Fruit fly (Drosophila melanogaster) whole organism, embryonic: ENCODE measurements around the gene CG31178.

Experiments used
- Blimp-1 ChIP-seq: fragments of 200-800 bp; sonication (Bioruptor generic); optimal IDR thresholded peaks from 3 replicates; lab custom pipeline; 2018; ENCODE audit warnings: missing biosample characterization, missing genetic modification characterization, mild to moderate bottlenecking, moderate library complexity, missing genetic modification reagents
- CG10366 ChIP-seq: fragments of 200-800 bp; sonication (Bioruptor generic); IDR thresholded peaks from 2 replicates; pipeline ENCODE4 v1.3.6; 2022; ENCODE audit warnings: missing biosample characterization, missing genetic modification characterization
- CG10565 ChIP-seq: fragments of 200-800 bp; sonication (Bioruptor generic); optimal IDR thresholded peaks from 3 replicates; lab custom pipeline; 2016; ENCODE audit warnings: missing biosample characterization, mild to moderate bottlenecking, missing genetic modification characterization
- CG11696 ChIP-seq: fragments of 200-800 bp; sonication (Bioruptor generic); IDR thresholded peaks from 2 replicates; pipeline ENCODE4 v1.3.6; 2022; ENCODE audit warnings: missing biosample characterization, missing genetic modification characterization
- CG11723 ChIP-seq: fragments of 200-800 bp; sonication (Bioruptor generic); optimal IDR thresholded peaks from 2 replicates; lab custom pipeline; 2017; ENCODE audit warnings: missing biosample characterization, mild to moderate bottlenecking, missing genetic modification characterization
- CG1233 ChIP-seq: fragments of 200-800 bp; sonication (Bioruptor generic); optimal IDR thresholded peaks from 4 replicates; lab custom pipeline; 2018; ENCODE audit warnings: missing biosample characterization, mild to moderate bottlenecking, missing genetic modification characterization
- CG12769 ChIP-seq: fragments of 200-800 bp; sonication (Bioruptor generic); optimal IDR thresholded peaks from 2 replicates; lab custom pipeline; 2019; ENCODE audit warnings: missing biosample characterization, mild to moderate bottlenecking, missing genetic modification characterization, moderate library complexity
- CG13296 ChIP-seq: fragments of 200-800 bp; sonication (Bioruptor generic); optimal IDR thresholded peaks from 3 replicates; lab custom pipeline; 2018; ENCODE audit warnings: missing biosample characterization, mild to moderate bottlenecking, missing genetic modification characterization
- CG13624 ChIP-seq: fragments of 200-800 bp; sonication (Bioruptor generic); optimal IDR thresholded peaks from 2 replicates; lab custom pipeline; 2016; ENCODE audit warnings: missing biosample characterization, missing genetic modification characterization
- CG13775 ChIP-seq: fragments of 200-800 bp; sonication (Bioruptor generic); optimal IDR thresholded peaks from 3 replicates; lab custom pipeline; 2017; ENCODE audit warnings: missing biosample characterization, mild to moderate bottlenecking, missing genetic modification characterization
- CG14667 ChIP-seq: fragments of 200-800 bp; sonication (Bioruptor generic); IDR thresholded peaks from 2 replicates; pipeline ENCODE4 v1.3.6; 2022; ENCODE audit warnings: missing biosample characterization, missing genetic modification characterization
- CG18764 ChIP-seq: fragments of 200-800 bp; sonication (Bioruptor generic); optimal IDR thresholded peaks from 3 replicates; lab custom pipeline; 2016; ENCODE audit warnings: missing biosample characterization, missing genetic modification characterization
- CG4282 ChIP-seq: fragments of 200-800 bp; sonication (Bioruptor generic); optimal IDR thresholded peaks from 2 replicates; lab custom pipeline; 2016; ENCODE audit warnings: missing biosample characterization, missing genetic modification characterization
- CG4360 ChIP-seq: fragments of 200-800 bp; sonication (Bioruptor generic); IDR thresholded peaks from 2 replicates; pipeline ENCODE4 v1.3.6; 2022; ENCODE audit warnings: missing biosample characterization, missing genetic modification characterization
- CG43689 ChIP-seq: fragments of 200-800 bp; sonication (Bioruptor generic); IDR thresholded peaks from 2 replicates; pipeline ENCODE4 v1.3.6; 2022; ENCODE audit warnings: missing biosample characterization, missing genetic modification characterization
- CG6272 ChIP-seq: fragments of 200-800 bp; sonication (Bioruptor generic); IDR thresholded peaks from 2 replicates; pipeline ENCODE4 v1.3.6; 2022; ENCODE audit warnings: missing biosample characterization, missing genetic modification characterization
- CG6683 ChIP-seq: fragments of 200-800 bp; sonication (Bioruptor generic); optimal IDR thresholded peaks from 2 replicates; lab custom pipeline; 2017; ENCODE audit warnings: missing biosample characterization, mild to moderate bottlenecking, missing genetic modification characterization, missing genetic modification reagents
- CG7928 ChIP-seq: fragments of 200-800 bp; sonication (Bioruptor generic); optimal IDR thresholded peaks from 2 replicates; lab custom pipeline; 2017; ENCODE audit warnings: missing biosample characterization, mild to moderate bottlenecking, missing genetic modification characterization
- CG8290 ChIP-seq, 3 experiments: fragments of 200-800 bp; sonication (Bioruptor generic); optimal IDR thresholded peaks; 2 replicates each; lab custom pipeline; 2016 to 2019; ENCODE audit warnings: missing biosample characterization in 3 of 3, missing genetic modification characterization in 3 of 3, mild to moderate bottlenecking in 2 of 3, moderate library complexity in 1 of 3
- CG9817 ChIP-seq: fragments of 200-800 bp; sonication (Bioruptor generic); optimal IDR thresholded peaks from 2 replicates; lab custom pipeline; 2018; ENCODE audit warnings: missing biosample characterization, mild to moderate bottlenecking, missing genetic modification characterization, moderate library complexity
- Ets65A ChIP-seq: fragments of 200-800 bp; sonication (Bioruptor generic); peaks from one replicate; lab custom pipeline; 2016; ENCODE audit warnings: missing biosample characterization, missing genetic modification characterization
- Med ChIP-seq: fragments of 200-800 bp; sonication (Bioruptor generic); peaks from one replicate; lab custom pipeline; 2016; ENCODE audit warnings: missing biosample characterization, missing genetic modification characterization, mild to moderate bottlenecking, inconsistent platforms, moderate library complexity
- NK7.1 ChIP-seq: fragments of 200-800 bp; sonication (Bioruptor generic); optimal IDR thresholded peaks from 3 replicates; lab custom pipeline; 2016; ENCODE audit warnings: missing biosample characterization, missing genetic modification characterization
- Oaz ChIP-seq: fragments of 200-800 bp; sonication (Bioruptor generic); IDR thresholded peaks from 2 replicates; pipeline ENCODE4 v1.3.6; 2022; ENCODE audit warnings: missing biosample characterization, missing genetic modification characterization
- Optix ChIP-seq: fragments of 200-800 bp; sonication (Bioruptor generic); IDR thresholded peaks from 3 replicates; pipeline ENCODE4 v1.3.6; 2022; ENCODE audit warnings: missing biosample characterization, missing genetic modification characterization
- Spps ChIP-seq: fragments of 200-800 bp; sonication (Bioruptor generic); optimal IDR thresholded peaks from 2 replicates; lab custom pipeline; 2018; ENCODE audit warnings: missing biosample characterization, mild to moderate bottlenecking, missing genetic modification characterization
- ap ChIP-seq: fragments of 200-800 bp; sonication (Bioruptor generic); IDR thresholded peaks from 2 replicates; pipeline ENCODE4 v1.3.6; 2022; ENCODE audit warnings: missing biosample characterization, missing genetic modification characterization
- bcd ChIP-seq: fragments of 200-800 bp; sonication (Bioruptor generic); optimal IDR thresholded peaks from 2 replicates; lab custom pipeline; 2017; ENCODE audit warnings: missing biosample characterization, mild to moderate bottlenecking, missing genetic modification characterization
- bigmax ChIP-seq: fragments of 200-800 bp; sonication (Bioruptor generic); optimal IDR thresholded peaks from 2 replicates; lab custom pipeline; 2018; ENCODE audit warnings: missing biosample characterization, mild to moderate bottlenecking, missing genetic modification characterization
- chm ChIP-seq: fragments of 200-800 bp; sonication (Bioruptor generic); IDR thresholded peaks from 2 replicates; pipeline ENCODE4 v1.3.6; 2022; ENCODE audit warnings: missing biosample characterization, missing genetic modification characterization
- ci ChIP-seq: fragments of 200-800 bp; sonication (Bioruptor generic); IDR thresholded peaks from 3 replicates; pipeline ENCODE4 v1.3.6; 2022; ENCODE audit warnings: missing biosample characterization, missing genetic modification characterization
- eve ChIP-seq, 2 experiments: fragments of >200 bp; optimal IDR thresholded peaks; 2 replicates each; lab custom pipeline; 2017; ENCODE audit warnings: missing biosample characterization in 2 of 2, missing genetic modification characterization in 2 of 2
- eyg ChIP-seq: fragments of 200-800 bp; sonication (Bioruptor generic); optimal IDR thresholded peaks from 3 replicates; lab custom pipeline; 2016; ENCODE audit warnings: missing biosample characterization, missing genetic modification characterization
- gce ChIP-seq: fragments of 200-800 bp; sonication (Bioruptor generic); IDR thresholded peaks from 3 replicates; pipeline ENCODE4 v1.3.6; 2022; ENCODE audit warnings: missing biosample characterization, missing genetic modification characterization
- gt ChIP-seq: fragments of 200-800 bp; sonication (Bioruptor generic); IDR thresholded peaks from 2 replicates; pipeline ENCODE4 v1.3.6; 2022; ENCODE audit warnings: missing biosample characterization, missing genetic modification characterization
- jigr1 ChIP-seq: fragments of 200-800 bp; sonication (Bioruptor generic); IDR thresholded peaks from 3 replicates; pipeline ENCODE4 v1.3.6; 2022; ENCODE audit warnings: missing biosample characterization, missing genetic modification characterization
- lov ChIP-seq, 2 experiments: fragments of 200-800 bp in 1 of 2; fragments of >200 bp in 1 of 2; sonication (Bioruptor generic) in 1 of 2; IDR thresholded peaks in 1 of 2; optimal IDR thresholded peaks in 1 of 2; 2 replicates in 1 of 2; 3 replicates in 1 of 2; pipeline versions ENCODE4 v1.3.6 to Lab custom; 2017 to 2022; ENCODE audit warnings: missing biosample characterization in 1 of 2, missing genetic modification characterization in 1 of 2
- luna ChIP-seq: fragments of 200-800 bp; sonication (Bioruptor generic); optimal IDR thresholded peaks from 2 replicates; lab custom pipeline; 2016; ENCODE audit warnings: missing biosample characterization, missing genetic modification characterization
- ranshi ChIP-seq: fragments of 200-800 bp; sonication (Bioruptor generic); IDR thresholded peaks from 2 replicates; pipeline ENCODE4 v1.3.6; 2022; ENCODE audit warnings: missing biosample characterization, missing genetic modification characterization
- sens ChIP-seq: fragments of 200-800 bp; sonication (Bioruptor generic); peaks from one replicate; lab custom pipeline; 2016; ENCODE audit warnings: missing biosample characterization, missing genetic modification characterization
- yki ChIP-seq: fragments of >200 bp; optimal IDR thresholded peaks from 3 replicates; lab custom pipeline; 2018

CG31178 gene

dm6 chr3R:21849988-21850460, 23.5 kb upstream of the CG31178 start (continued):
- peak; percentile 3 for TF ChIP-seq CG11723 (GFP tag; lab: Kevin White, UChicago)
- TF ChIP-seq, all 482 proteins: peak for 194

DNA sequence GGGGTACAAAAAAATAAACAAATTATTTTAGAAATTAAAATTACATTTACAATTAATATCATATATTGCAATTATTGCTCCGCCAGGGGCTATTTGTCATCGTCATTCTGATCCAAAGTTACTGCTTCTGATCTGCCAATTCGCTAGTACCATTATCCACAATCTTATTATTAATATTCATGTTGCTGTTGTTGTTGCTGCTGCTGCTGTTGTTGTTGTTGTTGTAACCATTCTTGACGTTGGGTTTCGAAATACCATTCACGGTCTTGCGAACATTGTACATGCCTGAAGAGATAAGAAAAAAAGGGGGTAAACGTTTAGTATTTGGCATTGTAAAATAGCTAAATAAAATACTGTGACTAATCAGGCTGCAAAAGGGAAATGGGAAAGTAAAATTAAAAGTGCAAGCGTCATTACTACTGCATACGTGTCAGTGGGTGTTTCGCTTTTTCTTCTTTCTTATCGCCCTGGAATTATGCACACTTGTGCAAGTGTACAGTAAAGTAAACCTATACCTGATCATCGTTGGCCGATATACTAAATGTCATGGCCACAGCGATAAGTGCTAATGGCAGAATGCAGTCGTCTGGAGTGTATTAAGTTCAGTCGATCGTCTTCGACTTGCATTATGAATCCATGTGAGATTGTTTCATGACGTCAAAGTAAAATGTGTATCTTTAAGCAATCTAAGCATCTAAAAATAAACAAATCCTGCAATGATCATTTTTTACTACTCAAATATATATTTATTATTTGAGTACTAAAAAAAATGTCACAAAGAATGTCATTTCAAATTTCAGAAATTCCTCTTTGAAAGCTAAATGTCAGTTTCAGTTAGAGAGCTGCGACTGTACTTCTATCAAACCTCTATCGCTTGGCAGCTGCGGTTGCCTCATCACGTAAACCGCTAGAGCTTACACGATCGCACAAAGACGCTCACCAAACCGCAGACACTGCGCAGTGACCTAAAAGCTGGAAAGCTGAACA, 21.7 kb upstream of the CG31178 start:
- TF ChIP-seq Optix (GFP tag; lab: Robert Waterston, UW) (no peak), Spps (tag; lab: Kevin White, UChicago) (no peak), lov (optimal IDR thresholded peaks at IDR 0.05; lab: Kevin White, UChicago) (no peak), lov (GFP tag; IDR thresholded peaks at IDR 0.05; lab: Robert Waterston, UW) (no peak; the same call in 2 of the 3 replicates), CG6683 (GFP tag; lab: Kevin White, UChicago) (no peak), gce (GFP tag; lab: Robert Waterston, UW) (0 out of 3 replicates have a peak, but pooled peaks have one; percentile 19), NK7.1 (GFP tag; lab: Kevin White, UChicago) (no peak), eyg (GFP tag; lab: Kevin White, UChicago) (no peak), ap (GFP tag; lab: Robert Waterston, UW) (0 out of 2 replicates have a peak, but pooled peaks have one; percentile 6), CG10366 (GFP tag; lab: Robert Waterston, UW) (no peak), Med (GFP tag; lab: Kevin White, UChicago) (no peak), ci (GFP tag; lab: Robert Waterston, UW) (peak; percentile 14; the same call in 1 of the 3 replicates), chm (GFP tag; lab: Robert Waterston, UW) (peak; percentile 30; the same call in 1 of the 2 replicates), CG14667 (no peak), gt (GFP tag; lab: Robert Waterston, UW) (no peak), CG13296 (GFP tag; lab: Kevin White, UChicago) (no peak), bcd (GFP tag; lab: Kevin White, UChicago) (no peak), Blimp-1 (GFP tag; lab: Kevin White, UChicago) (peak; percentile 3), bigmax (GFP tag; lab: Kevin White, UChicago) (no peak), CG7928 (GFP tag; lab: Kevin White, UChicago) (no peak), ranshi (no peak), Oaz (no peak), yki (lab: Kevin White, UChicago) (no peak), CG10565 (GFP tag; lab: Kevin White, UChicago) (no peak), CG12769 (tag; lab: Kevin White, UChicago) (no peak), sens (GFP tag; lab: Kevin White, UChicago) (peak; percentile 33), eve (GFP tag; optimal IDR thresholded peaks at IDR 0.05; lab: Kevin White, UChicago) (peak in 1 of 2 experiments; percentile 19), CG8290 (GFP tag; optimal IDR thresholded peaks at IDR 0.05; lab: Kevin White, UChicago) (no peak), CG8290 (tag; optimal IDR thresholded peaks at IDR 0.05; lab: Kevin White, UChicago) (peak in 1 of 2 experiments; percentile 21), CG13624 (no peak), luna (no peak), CG18764 (GFP tag; lab: Kevin White, UChicago) (no peak), CG6272 (no peak), CG4282 (GFP tag; lab: Kevin White, UChicago) (no peak), CG13775 (GFP tag; lab: Kevin White, UChicago) (no peak), CG4360 (GFP tag; lab: Robert Waterston, UW) (peak; percentile 90), Ets65A (GFP tag; lab: Kevin White, UChicago) (peak; percentile 71), CG1233 (no peak), CG9817 (no peak), CG43689 (no peak), CG11696 (GFP tag; lab: Robert Waterston, UW) (no peak), jigr1 (GFP tag; lab: Robert Waterston, UW) (no peak)
